Fruit fly (Drosophila melanogaster) whole organism: ENCODE data around the gene 140up.

Source experiments
- CG8478 ChIP-seq: fragments of >200 bp; optimal IDR thresholded peaks from 2 replicates; lab custom pipeline; 2018; ENCODE audit warnings: inconsistent platforms
- Dll ChIP-seq: fragments of >200 bp; optimal IDR thresholded peaks from 2 replicates; lab custom pipeline; 2017
- EcR ChIP-seq, 2 experiments: fragments of >200 bp; optimal IDR thresholded peaks; 2 replicates each; lab custom pipeline; 2017; ENCODE audit warnings: missing biosample characterization in 2 of 2, missing genetic modification characterization in 2 of 2, missing genetic modification reagents in 2 of 2
- pan ChIP-seq: fragments of >200 bp; optimal IDR thresholded peaks from 2 replicates; lab custom pipeline; 2017
- psq ChIP-seq: fragments of >200 bp; optimal IDR thresholded peaks from 2 replicates; lab custom pipeline; 2017
- usp ChIP-seq: fragments of >200 bp; optimal IDR thresholded peaks from 2 replicates; lab custom pipeline; 2017; ENCODE audit warnings: missing biosample characterization, missing genetic modification characterization, mixed read lengths

140up gene

DNA sequence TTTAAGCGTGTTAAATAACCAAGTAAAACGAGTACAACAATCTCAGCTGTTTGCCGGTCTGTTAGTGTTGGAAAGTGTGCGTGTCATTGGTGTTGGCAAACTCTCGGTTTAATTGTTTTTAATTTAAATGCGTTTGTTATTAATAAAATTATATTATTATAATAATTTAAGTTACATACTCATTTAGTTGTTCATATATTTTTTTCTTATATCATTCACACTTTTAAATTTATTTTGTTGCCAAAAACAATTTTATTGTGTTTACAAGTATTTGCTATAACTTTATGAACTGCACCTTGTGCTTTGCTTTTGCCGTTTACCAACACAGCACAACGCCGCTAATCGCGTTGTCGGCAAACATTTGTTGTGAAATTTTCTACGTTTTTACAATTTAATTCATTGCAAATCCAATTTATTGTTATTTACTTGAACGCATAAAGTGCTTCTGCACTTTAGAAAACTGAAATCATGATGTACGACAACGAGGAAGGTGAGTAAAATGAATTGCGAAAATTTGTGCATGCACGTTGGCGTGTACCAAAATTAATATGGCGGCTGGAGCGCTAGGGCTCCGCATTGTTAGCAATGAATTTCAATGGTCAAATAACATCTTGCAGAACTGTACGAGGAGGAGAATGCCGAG, at the start of gene 140up, which contains the start of gene Polr2B:
Gene 140up, minus strand, starts transcription at position 70 of the 643 bp plus-strand sequence.
Gene Polr2B, plus strand, starts transcription at position 313 of the 643 bp plus-strand sequence.
- TF ChIP-seq psq (no peak), pan (lab: Kevin White, UChicago) (no peak), EcR (GFP tag; optimal IDR thresholded peaks at IDR 0.05; lab: Kevin White, UChicago) (no peak), CG8478 (lab: Kevin White, UChicago) (no peak), Dll (lab: Kevin White, UChicago) (no peak), usp (GFP tag; lab: Kevin White, UChicago) (no peak)

DNA sequence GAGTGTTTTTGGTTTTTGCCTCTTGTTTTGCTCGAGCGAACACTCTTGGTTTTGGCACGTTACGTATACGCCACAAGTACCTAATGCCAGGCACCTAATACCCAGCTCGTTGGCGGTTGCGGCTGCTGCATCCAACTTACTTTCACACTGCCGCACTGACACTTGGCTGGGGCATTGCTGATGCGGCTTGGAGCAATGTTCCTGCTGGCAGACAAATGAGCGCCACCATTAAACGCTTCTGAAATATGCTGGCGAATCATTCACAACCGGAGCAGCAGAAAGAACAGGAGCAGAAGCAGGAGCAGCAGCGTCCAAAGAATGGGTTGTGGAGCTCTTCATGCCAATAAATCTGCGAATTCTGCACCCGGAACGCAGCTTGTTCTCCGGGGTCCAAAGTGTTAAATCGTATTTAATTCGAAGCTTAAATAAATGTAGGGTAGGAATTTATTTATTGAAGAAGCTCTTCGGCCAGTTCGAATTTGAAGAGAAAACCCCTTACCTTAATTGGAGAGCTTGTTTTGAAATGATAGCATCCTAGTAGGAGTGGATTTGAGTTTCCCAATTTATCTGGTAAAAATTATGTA, 36.9 kb upstream of the 140up start, which contains the start of gene CG3199:
Gene CG3199, plus strand, starts transcription at position 534 of the 584 bp plus-strand sequence.
- no peak for TF ChIP-seq Dll (lab: Kevin White, UChicago)
- no peak for TF ChIP-seq pan (lab: Kevin White, UChicago)
- TF ChIP-seq EcR (GFP tag; optimal IDR thresholded peaks at IDR 0.05; lab: Kevin White, UChicago), result no peak
- TF ChIP-seq CG8478 (lab: Kevin White, UChicago), result no peak
- no peak for TF ChIP-seq usp (GFP tag; lab: Kevin White, UChicago)
- no peak for TF ChIP-seq psq

DNA sequence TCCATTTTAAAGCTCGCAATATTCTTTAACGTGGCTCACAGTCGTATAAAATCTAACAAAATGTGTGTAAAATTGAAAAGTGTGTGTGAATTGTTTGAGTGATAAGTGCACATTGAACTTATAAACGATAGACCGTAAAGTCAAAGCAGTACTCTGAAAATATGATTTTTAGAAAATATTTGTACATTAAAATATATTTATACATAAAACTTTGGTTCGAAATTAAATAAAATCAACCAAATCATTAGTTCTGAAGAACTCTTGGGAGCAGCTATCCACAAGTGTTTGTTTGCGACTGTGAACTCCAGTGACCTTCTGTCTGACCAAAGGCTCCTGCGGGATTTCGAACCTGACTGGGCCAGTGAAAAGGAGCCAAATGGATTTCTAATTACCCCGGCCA, 34.8 kb upstream of the 140up start, which contains the start of gene CG31327:
Gene CG31327, minus strand, starts transcription at position 101 of the 400 bp plus-strand sequence.
- TF ChIP-seq Dll (lab: Kevin White, UChicago) (no peak), EcR (GFP tag; optimal IDR thresholded peaks at IDR 0.05; lab: Kevin White, UChicago) (no peak), CG8478 (lab: Kevin White, UChicago) (no peak), psq (no peak), usp (GFP tag; lab: Kevin White, UChicago) (no peak), pan (lab: Kevin White, UChicago) (no peak)

DNA sequence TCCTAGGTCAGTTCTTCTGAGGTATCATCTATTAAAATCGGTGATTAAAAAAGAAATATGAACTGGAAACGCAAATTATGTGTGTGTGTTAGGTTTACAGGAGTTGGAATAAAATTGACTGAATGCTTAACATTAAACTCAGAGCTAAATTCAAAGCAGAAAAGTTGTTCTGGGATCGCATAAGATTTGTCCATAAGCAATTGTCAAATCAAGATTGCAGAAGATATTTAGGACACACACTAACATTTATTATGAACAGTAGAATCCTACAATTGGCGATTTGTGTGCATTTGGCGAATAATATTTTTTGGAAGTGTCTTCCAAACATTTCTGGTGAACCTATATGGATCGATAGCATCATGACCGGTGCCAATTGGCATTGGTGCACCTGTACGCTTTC, 32.0 kb upstream of the 140up start, which contains the start of gene CG31533:
Gene CG31533, minus strand, starts transcription at position 101 of the 400 bp plus-strand sequence.
- TF ChIP-seq pan (lab: Kevin White, UChicago), result no peak
- no peak for TF ChIP-seq psq
- no peak for TF ChIP-seq EcR (GFP tag; optimal IDR thresholded peaks at IDR 0.05; lab: Kevin White, UChicago)
- no peak for TF ChIP-seq usp (GFP tag; lab: Kevin White, UChicago)
- TF ChIP-seq CG8478 (lab: Kevin White, UChicago), result no peak
- no peak for TF ChIP-seq Dll (lab: Kevin White, UChicago)

DNA sequence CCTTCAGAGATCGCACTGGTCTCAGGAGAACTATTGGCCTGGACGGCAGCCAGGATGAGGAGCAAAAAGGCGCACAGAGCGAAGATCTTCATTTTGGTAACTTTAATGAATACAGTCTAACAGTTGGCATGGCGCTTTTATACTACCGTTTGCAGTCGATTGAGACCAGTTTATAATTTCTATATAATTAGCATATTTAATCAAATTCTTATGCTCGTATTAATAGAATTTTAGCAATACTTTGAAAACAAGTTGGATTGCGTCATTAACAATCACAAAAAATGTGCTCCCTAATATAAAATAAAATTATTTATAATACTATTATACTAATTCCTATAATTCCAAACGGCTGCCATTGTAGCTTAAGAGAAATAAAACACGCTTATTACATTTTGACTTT, 29.0 kb upstream of the 140up start, which contains the start of gene CG44215:
Gene CG44215, minus strand, starts transcription at position 101 of the 400 bp plus-strand sequence.
- no peak for TF ChIP-seq psq
- TF ChIP-seq pan (lab: Kevin White, UChicago), result no peak
- TF ChIP-seq Dll (lab: Kevin White, UChicago), result no peak
- no peak for TF ChIP-seq CG8478 (lab: Kevin White, UChicago)
- TF ChIP-seq usp (GFP tag; lab: Kevin White, UChicago), result no peak
- TF ChIP-seq EcR (GFP tag; optimal IDR thresholded peaks at IDR 0.05; lab: Kevin White, UChicago), result no peak

DNA sequence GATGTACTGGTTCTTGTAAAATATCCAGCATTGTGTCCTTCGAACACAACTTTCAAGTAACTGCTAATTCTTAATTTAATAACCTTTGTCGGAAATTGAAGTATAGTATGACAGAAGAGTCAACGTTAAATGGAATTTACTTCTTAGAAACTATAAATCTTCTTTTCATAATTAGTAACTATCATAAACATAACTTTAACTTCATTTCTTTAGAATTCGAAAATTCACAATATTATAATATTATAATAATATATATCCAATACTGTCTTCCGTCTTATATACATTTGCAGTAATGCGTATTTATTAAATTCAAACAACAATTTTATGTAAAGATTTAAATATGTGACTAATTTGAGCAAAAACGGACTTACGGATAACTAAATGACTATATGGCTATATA, 28.4 kb upstream of the 140up start, which contains the start of gene Recs1:
Gene Recs1, minus strand, starts transcription at position 101 of the 400 bp plus-strand sequence.
- TF ChIP-seq psq (no peak), CG8478 (lab: Kevin White, UChicago) (no peak), usp (GFP tag; lab: Kevin White, UChicago) (no peak), EcR (GFP tag; optimal IDR thresholded peaks at IDR 0.05; lab: Kevin White, UChicago) (no peak), pan (lab: Kevin White, UChicago) (no peak), Dll (lab: Kevin White, UChicago) (no peak)

DNA sequence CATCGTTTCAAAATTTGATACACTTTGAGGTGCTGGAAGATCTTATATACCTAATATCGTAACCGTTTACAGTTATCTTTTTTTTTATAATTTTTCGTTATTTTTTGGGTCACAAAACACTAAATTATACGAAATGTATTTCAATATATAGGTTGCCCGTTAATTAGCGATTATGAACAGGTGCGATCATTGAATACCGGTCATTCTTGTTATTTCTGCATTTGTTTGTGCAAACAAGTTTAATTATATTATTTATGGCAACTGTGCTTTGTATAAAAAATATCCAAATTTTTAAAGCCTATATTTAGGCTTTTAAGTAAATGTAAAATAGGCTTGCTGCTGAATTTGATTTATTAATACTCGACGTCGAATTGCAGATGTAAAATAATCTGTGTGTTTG, 27.2 kb upstream of the 140up start, which contains the start of gene CG42500:
Gene CG42500, minus strand, starts transcription at position 101 of the 400 bp plus-strand sequence.
- TF ChIP-seq CG8478 (lab: Kevin White, UChicago), result no peak
- no peak for TF ChIP-seq psq
- no peak for TF ChIP-seq usp (GFP tag; lab: Kevin White, UChicago)
- TF ChIP-seq EcR (GFP tag; optimal IDR thresholded peaks at IDR 0.05; lab: Kevin White, UChicago), result no peak

DNA sequence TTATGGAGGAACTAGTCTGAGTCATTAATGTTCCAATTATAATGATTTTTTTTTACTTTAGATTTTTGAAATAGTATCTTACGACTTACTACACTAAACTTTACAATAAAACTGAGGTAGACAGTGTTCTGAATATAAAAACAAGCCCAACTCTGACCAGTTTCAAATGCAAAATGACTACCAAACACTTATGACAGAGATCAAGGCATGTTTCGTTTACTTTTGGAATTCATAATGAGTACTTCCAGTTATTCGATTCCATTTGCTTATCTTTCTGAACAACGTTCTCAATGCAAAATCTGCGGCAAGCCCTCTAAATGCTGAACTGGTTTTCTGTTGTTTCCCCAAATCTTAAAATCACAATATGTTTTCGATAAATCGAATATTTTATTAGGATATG, 26.5 kb upstream of the 140up start, which contains the start of gene CG14355:
Gene CG14355, minus strand, starts transcription at position 101 of the 400 bp plus-strand sequence.
- no peak for TF ChIP-seq usp (GFP tag; lab: Kevin White, UChicago)
- no peak for TF ChIP-seq pan (lab: Kevin White, UChicago)
- TF ChIP-seq CG8478 (lab: Kevin White, UChicago), result no peak
- no peak for TF ChIP-seq Dll (lab: Kevin White, UChicago)
- TF ChIP-seq EcR (GFP tag; optimal IDR thresholded peaks at IDR 0.05; lab: Kevin White, UChicago), result no peak

DNA sequence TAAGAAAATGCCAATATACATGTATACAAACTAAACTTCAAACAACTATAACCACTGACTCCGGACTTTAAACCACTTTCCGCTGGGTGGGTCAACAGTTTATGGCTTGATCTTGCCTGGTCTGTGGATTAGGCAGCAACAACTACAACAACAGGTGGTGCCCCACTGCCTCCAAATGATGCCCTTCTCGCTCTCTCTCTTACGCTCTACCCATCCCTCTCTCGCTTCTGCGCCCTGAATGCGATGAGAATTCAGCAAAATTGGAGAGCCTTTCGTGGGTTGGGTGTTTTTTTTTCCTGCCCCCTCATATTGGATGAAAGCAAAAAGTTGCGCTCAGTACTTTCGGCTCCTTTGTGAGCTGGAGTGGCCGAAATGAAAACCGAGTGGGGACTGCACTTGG, 15.6 kb upstream of the 140up start:
- no peak for TF ChIP-seq pan (lab: Kevin White, UChicago)
- no peak for TF ChIP-seq usp (GFP tag; lab: Kevin White, UChicago)
- no peak for TF ChIP-seq CG8478 (lab: Kevin White, UChicago)
- no peak for TF ChIP-seq Dll (lab: Kevin White, UChicago)

DNA sequence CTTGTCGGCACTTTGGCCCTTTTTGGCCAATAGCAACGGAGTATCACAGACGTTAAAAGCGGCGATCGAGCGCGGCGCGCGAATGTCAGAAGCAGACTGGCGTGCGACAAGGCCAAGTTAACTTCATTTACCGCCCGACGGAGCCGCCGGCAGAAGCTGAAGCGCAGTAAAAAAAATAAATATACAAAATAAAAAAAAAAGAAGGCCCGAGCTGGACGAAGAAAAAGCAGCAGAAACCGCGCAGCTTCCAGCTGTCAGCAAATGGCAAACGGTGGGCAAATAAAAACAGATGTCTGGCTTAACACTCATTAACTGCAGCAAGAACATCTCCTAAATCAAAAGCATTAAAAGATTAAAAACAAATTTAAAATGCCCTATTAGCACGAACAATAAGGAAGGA, 6.6 kb upstream of the 140up start, which contains the start of gene CG14356:
Gene CG14356, minus strand, starts transcription at position 101 of the 400 bp plus-strand sequence.
- TF ChIP-seq usp (GFP tag; lab: Kevin White, UChicago), result no peak
- TF ChIP-seq pan (lab: Kevin White, UChicago), result no peak
- TF ChIP-seq Dll (lab: Kevin White, UChicago), result no peak
- no peak for TF ChIP-seq EcR (GFP tag; optimal IDR thresholded peaks at IDR 0.05; lab: Kevin White, UChicago)
- no peak for TF ChIP-seq psq
- no peak for TF ChIP-seq CG8478 (lab: Kevin White, UChicago)

DNA sequence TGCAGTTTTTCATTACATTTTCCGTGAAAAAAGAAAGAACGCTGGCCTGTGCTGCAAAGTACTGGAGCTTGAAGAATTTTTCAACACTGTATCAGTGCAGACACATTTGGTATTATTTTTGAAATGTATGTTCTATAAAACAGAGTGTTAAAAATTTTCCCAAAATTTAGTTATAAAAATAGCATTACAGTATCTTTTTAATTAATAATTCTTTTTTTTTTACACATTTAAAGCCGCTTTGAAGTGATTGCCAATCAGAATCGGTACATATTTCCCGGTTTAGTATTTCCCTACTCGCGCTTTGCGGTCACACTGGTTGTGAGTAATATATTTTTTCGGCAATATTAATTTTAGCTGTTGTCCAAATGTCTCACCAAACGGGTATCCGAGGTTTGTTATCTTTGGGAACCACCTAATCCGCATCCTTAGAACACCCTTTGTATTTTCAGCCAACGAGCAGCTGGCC, 3.0 kb downstream of the 140up start, which contains the start of the genes Abi and twf:
Gene Abi, minus strand, starts transcription at position 74 of the 466 bp plus-strand sequence.
Gene twf, plus strand, starts transcription at position 308 of the 466 bp plus-strand sequence.
- TF ChIP-seq psq, result no peak
- no peak for TF ChIP-seq Dll (lab: Kevin White, UChicago)
- TF ChIP-seq EcR (GFP tag; optimal IDR thresholded peaks at IDR 0.05; lab: Kevin White, UChicago), result no peak
- no peak for TF ChIP-seq pan (lab: Kevin White, UChicago)
- no peak for TF ChIP-seq CG8478 (lab: Kevin White, UChicago)
- TF ChIP-seq usp (GFP tag; lab: Kevin White, UChicago), result no peak
